Worm (Caenorhabditis elegans): ENCODE results near the gene sma-10.

The sma-10 gene

DNA sequence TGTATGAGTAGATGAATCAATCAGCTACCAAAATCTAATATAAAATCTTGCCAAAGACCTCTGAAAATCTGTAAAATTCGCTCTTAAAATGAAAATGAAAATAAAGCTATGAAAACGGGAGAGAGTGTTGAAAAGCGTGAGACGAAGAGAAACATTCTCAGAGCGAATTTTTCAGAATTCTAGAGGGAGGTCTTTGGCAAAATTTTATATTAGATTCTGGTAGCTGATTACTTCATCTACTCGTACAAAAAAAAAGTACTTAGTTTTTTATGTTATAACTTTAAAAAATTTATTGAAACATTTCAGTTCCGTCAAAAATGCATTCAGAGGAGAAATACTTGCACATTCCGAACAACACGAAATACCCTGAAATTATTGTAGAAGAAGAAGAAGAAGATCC is 50.5 kb downstream of the sma-10 start, which contains the start of gene drl-1:
drl-1 (plus strand) TSS at position 301 of the 400 bp plus-strand sequence.
- TF ChIP-seq ztf-23 (GFP tag; IDR thresholded peaks at IDR 0.05) (no peak), med-1 (GFP tag; optimal IDR thresholded peaks at IDR 0.05; ENCODE audit: insufficient read depth) (no peak), ref-1 (GFP tag; conservative IDR thresholded peaks at IDR 0.05) (no peak), klf-2 (GFP tag; conservative IDR thresholded peaks at IDR 0.05) (no peak), flt-1 (GFP tag; IDR thresholded peaks at IDR 0.05) (no peak), cog-1 (tag; optimal IDR thresholded peaks at IDR 0.05) (no peak), T22C8.4 (GFP tag; IDR thresholded peaks at IDR 0.05) (no peak), tab-1 (GFP tag; IDR thresholded peaks at IDR 0.05) (no peak), ztf-29 (GFP tag; IDR thresholded peaks at IDR 0.05) (no peak)

DNA sequence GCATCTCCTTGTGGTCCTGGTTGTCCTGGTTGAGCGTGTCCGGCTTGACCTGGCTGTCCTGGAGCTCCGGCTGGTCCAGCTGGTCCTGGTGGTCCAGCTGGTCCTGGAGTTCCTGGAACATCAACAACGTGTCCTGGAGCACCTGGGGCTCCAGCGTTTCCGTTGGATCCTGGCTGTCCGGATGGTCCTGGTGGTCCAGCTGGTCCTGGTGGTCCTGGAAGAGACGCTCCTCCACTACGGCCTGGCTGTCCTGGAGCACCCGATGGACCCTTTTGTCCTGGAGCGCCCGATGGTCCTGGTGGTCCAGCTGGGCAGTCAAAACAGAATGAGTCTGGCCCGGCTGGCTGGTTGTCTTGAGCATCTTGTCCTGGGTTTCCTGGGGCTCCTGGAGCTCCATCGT is 51.4 kb downstream of the sma-10 start:
- TF ChIP-seq flt-1 (GFP tag; IDR thresholded peaks at IDR 0.05) (no peak), klf-2 (GFP tag; conservative IDR thresholded peaks at IDR 0.05) (0 out of 2 replicates have a peak, but pooled peaks have one; percentile 3)

DNA sequence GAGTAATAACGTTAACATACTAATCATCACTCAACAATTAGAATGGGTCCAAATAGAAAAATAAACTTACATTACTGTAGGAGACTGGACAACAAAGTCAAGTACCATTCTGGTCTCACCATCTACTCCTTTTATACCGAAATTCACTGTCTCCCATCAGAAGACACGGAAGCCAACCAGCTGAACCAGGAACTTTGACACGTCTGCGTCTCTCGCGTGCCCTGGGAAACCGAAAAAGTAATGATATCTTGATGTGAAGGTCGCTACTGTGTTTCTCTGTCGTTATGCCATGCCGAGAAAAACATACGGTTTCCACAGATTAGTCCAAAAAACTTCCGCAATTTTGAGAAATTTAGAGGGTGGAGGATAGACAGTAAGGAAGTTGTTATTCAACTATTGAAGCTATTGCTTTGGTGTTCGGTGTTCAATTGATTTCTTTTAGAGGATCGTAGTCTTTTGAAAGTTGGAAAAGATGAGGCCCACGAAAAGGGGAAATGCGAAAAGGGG is 52.4 kb downstream of the sma-10 start, which contains the start of gene col-101:
col-101 (minus strand) TSS at position 457 of the 507 bp plus-strand sequence.
- TF ChIP-seq med-1 (GFP tag; optimal IDR thresholded peaks at IDR 0.05; ENCODE audit: insufficient read depth) (no peak), flt-1 (GFP tag; IDR thresholded peaks at IDR 0.05) (no peak), T22C8.4 (GFP tag; IDR thresholded peaks at IDR 0.05) (no peak), ref-1 (GFP tag; conservative IDR thresholded peaks at IDR 0.05) (no peak), klf-2 (GFP tag; conservative IDR thresholded peaks at IDR 0.05) (no peak), ztf-29 (GFP tag; IDR thresholded peaks at IDR 0.05) (no peak), cog-1 (tag; optimal IDR thresholded peaks at IDR 0.05) (no peak), tab-1 (GFP tag; IDR thresholded peaks at IDR 0.05) (no peak)

All from whole organism, midembryonic.